Fruit fly (Drosophila melanogaster): ENCODE data around the gene CG5500.

DNA sequence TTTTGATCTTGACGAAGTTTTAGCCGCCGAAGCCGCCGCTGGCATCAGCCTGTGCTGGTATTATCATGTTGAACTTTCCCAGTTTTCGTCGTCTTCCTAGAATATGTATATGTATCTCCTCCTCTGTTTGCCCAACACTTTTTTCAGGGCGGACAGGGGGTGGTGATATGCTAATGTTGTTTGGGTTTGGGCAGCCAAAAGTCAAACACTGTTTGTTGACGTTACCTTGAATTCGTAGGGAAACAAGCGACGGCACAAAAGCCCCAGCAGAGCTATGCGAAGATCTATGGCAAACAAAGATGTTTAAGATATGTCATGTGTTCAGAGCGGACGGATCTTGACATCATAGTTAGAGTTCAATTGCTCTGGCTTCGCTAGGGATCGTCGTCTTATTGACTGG, 32.3 kb downstream of the CG5500 start:
- TF ChIP-seq tai (GFP tag; optimal IDR thresholded peaks at IDR 0.05) (no peak), Dfd (GFP tag; optimal IDR thresholded peaks at IDR 0.05) (no peak), psq (GFP tag; optimal IDR thresholded peaks at IDR 0.05) (no peak), Hnf4 (GFP tag; optimal IDR thresholded peaks at IDR 0.05) (no peak), Hr78 (GFP tag; optimal IDR thresholded peaks at IDR 0.05) (no peak), sage (GFP tag; optimal IDR thresholded peaks at IDR 0.05) (no peak), Vsx2 (GFP tag; optimal IDR thresholded peaks at IDR 0.05; ENCODE audit: partially characterized antibody) (no peak), N (GFP tag; optimal IDR thresholded peaks at IDR 0.05) (no peak), CG9705 (GFP tag; optimal IDR thresholded peaks at IDR 0.05) (no peak), foxo (GFP tag; optimal IDR thresholded peaks at IDR 0.05) (no peak), usp (GFP tag; optimal IDR thresholded peaks at IDR 0.05) (no peak), pan (optimal IDR thresholded peaks at IDR 0.05) (no peak), br (GFP tag; optimal IDR thresholded peaks at IDR 0.05) (no peak), Dif (GFP tag; optimal IDR thresholded peaks at IDR 0.05; ENCODE audit: partially characterized antibody) (no peak)

All from whole organism, wandering third instar larva.